Worm (Caenorhabditis elegans): ENCODE results near the gene Y94H6A.7.
"Not testable (repeated sequence)": the region's sequence is repeated elsewhere in the genome, so short reads cannot be mapped to it uniquely, and the experiment has no call there.

The Y94H6A.7 gene

DNA sequence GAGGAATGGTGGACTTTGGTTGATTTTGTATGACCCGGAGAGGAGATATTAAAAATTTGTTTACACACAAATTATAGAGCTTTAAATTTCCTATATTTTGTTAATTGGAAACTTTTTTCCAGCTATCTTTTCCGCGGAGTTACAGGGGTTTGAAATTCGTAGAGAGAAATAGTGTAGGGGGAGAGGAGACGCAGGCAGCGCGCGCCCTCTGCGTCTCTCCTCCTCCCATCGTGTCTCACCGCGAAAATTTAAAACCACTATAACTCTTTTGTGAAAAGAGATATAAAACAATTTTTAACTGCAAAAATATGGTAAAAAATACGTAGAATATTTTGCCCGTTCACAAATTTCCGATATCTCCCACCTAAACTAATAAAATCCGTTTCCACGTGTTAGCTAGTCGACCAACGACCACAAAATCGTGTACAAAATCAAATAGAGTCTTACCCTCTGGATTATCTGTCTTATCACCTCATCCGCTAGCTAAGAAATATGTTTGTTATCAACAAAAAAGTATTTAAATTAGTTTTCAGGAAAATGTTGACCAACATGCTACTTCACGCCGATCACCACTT, 26.2 kb upstream of the Y94H6A.7 start, which contains the start of gene nhr-277:
Gene nhr-277, plus strand, starts transcription at position 525 of the 575 bp plus-strand sequence.
- TF ChIP-seq unc-130 (GFP tag; optimal IDR thresholded peaks at IDR 0.05) = no peak
- peak; percentile 94 for TF ChIP-seq hmg-1.2 (GFP tag; IDR thresholded peaks at IDR 0.05)
- no peak for TF ChIP-seq attf-3 (GFP tag; conservative IDR thresholded peaks at IDR 0.05)
- no peak for TF ChIP-seq ceh-40 (GFP tag; IDR thresholded peaks at IDR 0.05)

DNA sequence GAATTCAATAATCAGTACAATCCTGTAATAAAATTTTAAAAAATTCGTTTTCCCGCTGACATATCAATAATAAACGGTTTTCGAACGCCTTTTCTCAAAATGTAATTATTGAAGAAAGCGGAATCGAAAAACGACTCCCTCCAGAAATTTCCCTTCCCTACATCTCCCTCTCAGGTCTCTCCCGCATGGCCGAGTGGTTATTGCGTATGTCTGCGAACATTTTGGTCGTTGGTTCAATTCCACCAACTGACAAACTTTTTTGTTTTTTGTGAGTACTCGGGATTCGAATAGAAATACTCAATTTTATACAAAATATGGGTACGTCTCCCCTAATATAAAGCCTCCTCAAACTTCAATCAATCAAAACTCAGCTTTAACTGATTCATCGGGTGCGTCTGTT, 23.7 kb upstream of the Y94H6A.7 start:
- peak; percentile 87 for TF ChIP-seq tbp1 (GFP tag; optimal IDR thresholded peaks at IDR 0.05)
- TF ChIP-seq hmg-20 (GFP tag; IDR thresholded peaks at IDR 0.05) = 0 out of 2 replicates have a peak, but pooled peaks have one; percentile 21
- peak; percentile 52; the same call in 1 of the 2 replicates for TF ChIP-seq D2030.7 (GFP tag; IDR thresholded peaks at IDR 0.05)
- peak; percentile 13 for TF ChIP-seq rpc-1 (optimal IDR thresholded peaks at IDR 0.05)
- peak; percentile 14 for TF ChIP-seq rpc-1 (tag; optimal IDR thresholded peaks at IDR 0.05)
- peak; percentile 89; the same call in 1 of the 2 replicates for TF ChIP-seq ztf-25 (GFP tag; IDR thresholded peaks at IDR 0.05)
- TF ChIP-seq aptf-3 (GFP tag; IDR thresholded peaks at IDR 0.05) = peak; percentile 84; the same call in 1 of the 2 replicates
- TF ChIP-seq F39B2.1 (GFP tag; IDR thresholded peaks at IDR 0.05) = 0 out of 2 replicates have a peak, but pooled peaks have one; percentile 35
- peak; percentile 65 for TF ChIP-seq mcd-1 (GFP tag; IDR thresholded peaks at IDR 0.05)
- TF ChIP-seq attf-6 (GFP tag; IDR thresholded peaks at IDR 0.05) = peak; percentile 65; the same call in 1 of the 2 replicates
- TF ChIP-seq Y53G8AR.9 (GFP tag; conservative IDR thresholded peaks at IDR 0.05) = 0 out of 2 replicates have a peak, but pooled peaks have one; percentile 48
- 0 out of 2 replicates have a peak, but pooled peaks have one; percentile 60 for TF ChIP-seq nfya-2 (GFP tag; IDR thresholded peaks at IDR 0.05)
- 0 out of 2 replicates have a peak, but pooled peaks have one; percentile 22 for TF ChIP-seq K11D2.4 (GFP tag; IDR thresholded peaks at IDR 0.05)
- peak; percentile 71 for TF ChIP-seq pbrm-1 (GFP tag; IDR thresholded peaks at IDR 0.05)
- TF ChIP-seq F33H1.4 (GFP tag; IDR thresholded peaks at IDR 0.05) = 0 out of 2 replicates have a peak, but pooled peaks have one; percentile 39
- peak; percentile 72 for TF ChIP-seq ztf-28 (GFP tag; IDR thresholded peaks at IDR 0.05)
- TF ChIP-seq nhr-120 (GFP tag; IDR thresholded peaks at IDR 0.05) = 0 out of 2 replicates have a peak, but pooled peaks have one; percentile 75
- 0 out of 2 replicates have a peak, but pooled peaks have one; percentile 53 for TF ChIP-seq ceh-58 (GFP tag; IDR thresholded peaks at IDR 0.05)
- TF ChIP-seq cebp-2 (GFP tag; IDR thresholded peaks at IDR 0.05) = peak; percentile 49; the same call in 1 of the 2 replicates
- TF ChIP-seq lin-26 (GFP tag; IDR thresholded peaks at IDR 0.05) = peak; percentile 97
- TF ChIP-seq B0019.2 (GFP tag; conservative IDR thresholded peaks at IDR 0.05) = peak; percentile 60; the same call in 1 of the 2 replicates
- TF ChIP-seq nfyb-1 (GFP tag; IDR thresholded peaks at IDR 0.05) = peak; percentile 88
- peak; percentile 54 for TF ChIP-seq attf-3 (GFP tag; conservative IDR thresholded peaks at IDR 0.05)
- peak; percentile 82 for TF ChIP-seq ceh-40 (GFP tag; IDR thresholded peaks at IDR 0.05)
- peak; percentile 92 for TF ChIP-seq egl-44 (GFP tag; IDR thresholded peaks at IDR 0.05)
- TF ChIP-seq ceh-100 (GFP tag; IDR thresholded peaks at IDR 0.05) = peak; percentile 59
- peak; percentile 60; the same call in 1 of the 2 replicates for TF ChIP-seq ekl-4 (GFP tag; IDR thresholded peaks at IDR 0.05)
- TF ChIP-seq bed-1 (GFP tag; IDR thresholded peaks at IDR 0.05) = 0 out of 2 replicates have a peak, but pooled peaks have one; percentile 63
- TF ChIP-seq dox-1 (GFP tag; IDR thresholded peaks at IDR 0.05) = peak; percentile 82
- peak; percentile 79 for TF ChIP-seq hmg-1.2 (GFP tag; IDR thresholded peaks at IDR 0.05)
- 0 out of 2 replicates have a peak, but pooled peaks have one; percentile 51 for TF ChIP-seq let-526 (GFP tag; IDR thresholded peaks at IDR 0.05)
- 0 out of 2 replicates have a peak, but pooled peaks have one; percentile 31 for TF ChIP-seq aptf-2 (GFP tag; conservative IDR thresholded peaks at IDR 0.05)
- 0 out of 2 replicates have a peak, but pooled peaks have one; percentile 57 for TF ChIP-seq hsf-1 (GFP tag; IDR thresholded peaks at IDR 0.05)
- TF ChIP-seq rcor-1 (GFP tag; IDR thresholded peaks at IDR 0.05) = peak; percentile 42; the same call in 1 of the 2 replicates
- TF ChIP-seq cebp-1 (GFP tag; IDR thresholded peaks at IDR 0.05) = 0 out of 2 replicates have a peak, but pooled peaks have one; percentile 14
- TF ChIP-seq cebp-1 (tag; optimal IDR thresholded peaks at IDR 0.05) = not testable (repeated sequence)
- TF ChIP-seq Y53F4B.3 (GFP tag; IDR thresholded peaks at IDR 0.05) = peak; percentile 28; the same call in 1 of the 2 replicates
- TF ChIP-seq B0261.1 (tag; optimal IDR thresholded peaks at IDR 0.05) = peak; percentile 66
- TF ChIP-seq C17E4.6 (GFP tag; IDR thresholded peaks at IDR 0.05) = 0 out of 2 replicates have a peak, but pooled peaks have one; percentile 69
- TF ChIP-seq Y56A3A.18 (GFP tag; IDR thresholded peaks at IDR 0.05) = peak; percentile 84
- peak; percentile 6 for TF ChIP-seq die-1 (tag; optimal IDR thresholded peaks at IDR 0.05)
